Worm (Caenorhabditis elegans) whole organism, L2 larva: ENCODE measurements around the gene acs-10.
"Not testable (repeated sequence)": the region's sequence is repeated elsewhere in the genome, so short reads cannot be mapped to it uniquely, and the experiment has no call there.

Experiments used
- C34F6.9 ChIP-seq: fragments of 150-350 bp; optimal IDR thresholded peaks from 2 replicates; lab custom pipeline; 2014; ENCODE audit warnings: missing biosample characterization, missing genetic modification characterization
- F13H6.1 ChIP-seq: sonication (generic microtip); optimal IDR thresholded peaks from 2 replicates; lab custom pipeline; 2016; ENCODE audit warnings: missing genetic modification characterization, missing compliant biosample characterization
- R02D3.7 ChIP-seq: fragments of 150-350 bp; optimal IDR thresholded peaks from 2 replicates; lab custom pipeline; 2014; ENCODE audit warnings: missing biosample characterization, missing genetic modification characterization
- Y55F3AM.14 ChIP-seq: fragments of 200-800 bp; sonication (Bioruptor generic); optimal IDR thresholded peaks from 2 replicates; lab custom pipeline; 2018; ENCODE audit warnings: mild to moderate bottlenecking, missing genetic modification characterization, missing compliant biosample characterization
- ZK546.5 ChIP-seq: sonication (generic microtip); optimal IDR thresholded peaks from 2 replicates; lab custom pipeline; 2017; ENCODE audit warnings: missing biosample characterization, missing genetic modification characterization
- alr-1 ChIP-seq: fragments of 150-350 bp; optimal IDR thresholded peaks from 2 replicates; lab custom pipeline; 2014; ENCODE audit warnings: missing biosample characterization, missing genetic modification characterization
- aly-2 ChIP-seq: fragments of 150-350 bp; optimal IDR thresholded peaks from 2 replicates; lab custom pipeline; 2014; ENCODE audit warnings: missing biosample characterization, missing genetic modification characterization
- ama-1 ChIP-seq: fragments of 150-350 bp; optimal IDR thresholded peaks from 2 replicates; lab custom pipeline; 2018; ENCODE audit warnings: inconsistent platforms
- blmp-1 ChIP-seq: sonication (generic microtip); optimal IDR thresholded peaks from 2 replicates; lab custom pipeline; 2017; ENCODE audit warnings: missing genetic modification characterization, mild to moderate bottlenecking, missing compliant biosample characterization, antibody characterized with exemption, moderate library complexity; ENCODE audit not compliant: insufficient read depth
- ceh-16 ChIP-seq: fragments of 150-350 bp; optimal IDR thresholded peaks from 2 replicates; lab custom pipeline; 2014; ENCODE audit warnings: missing biosample characterization, missing genetic modification characterization
- ceh-82 ChIP-seq: fragments of 150-350 bp; optimal IDR thresholded peaks from 2 replicates; lab custom pipeline; 2014; ENCODE audit warnings: missing biosample characterization, missing genetic modification characterization
- crh-2 ChIP-seq: sonication (generic microtip); optimal IDR thresholded peaks from 2 replicates; lab custom pipeline; 2017; ENCODE audit warnings: missing biosample characterization, missing genetic modification characterization
- dmd-4 ChIP-seq: sonication (generic microtip); optimal IDR thresholded peaks from 2 replicates; lab custom pipeline; 2017; ENCODE audit warnings: missing biosample characterization, missing genetic modification characterization
- egl-27 ChIP-seq: sonication (generic microtip); optimal IDR thresholded peaks from 3 replicates; lab custom pipeline; 2017; ENCODE audit warnings: missing biosample characterization, missing genetic modification reagents, missing genetic modification characterization
- elt-1 ChIP-seq: fragments of 150-350 bp; optimal IDR thresholded peaks from 2 replicates; lab custom pipeline; 2014; ENCODE audit warnings: missing biosample characterization, missing genetic modification characterization
- elt-3 ChIP-seq: sonication (generic microtip); optimal IDR thresholded peaks from 2 replicates; lab custom pipeline; 2017; ENCODE audit warnings: missing biosample characterization, missing genetic modification characterization
- fos-1 ChIP-seq: fragments of 150-350 bp; optimal IDR thresholded peaks from 2 replicates; lab custom pipeline; 2014; ENCODE audit warnings: missing biosample characterization, missing genetic modification characterization
- gmeb-1 ChIP-seq: fragments of 150-350 bp; optimal IDR thresholded peaks from 2 replicates; lab custom pipeline; 2014; ENCODE audit warnings: missing biosample characterization, missing genetic modification characterization
- lin-11 ChIP-seq: fragments of 150-350 bp; sonication (generic microtip); optimal IDR thresholded peaks from 2 replicates; lab custom pipeline; 2014; ENCODE audit warnings: missing biosample characterization, missing genetic modification characterization, inconsistent platforms, mixed read lengths
- lin-13 ChIP-seq: fragments of 150-350 bp; optimal IDR thresholded peaks from 2 replicates; lab custom pipeline; 2014; ENCODE audit warnings: missing biosample characterization, missing genetic modification reagents, missing genetic modification characterization
- lin-39 ChIP-seq: fragments of 150-350 bp; optimal IDR thresholded peaks from 2 replicates; lab custom pipeline; 2014; ENCODE audit warnings: missing biosample characterization, missing genetic modification reagents, missing genetic modification characterization
- lsy-2 ChIP-seq, 2 experiments: fragments of 150-350 bp in 1 of 2; sonication (generic microtip) in 1 of 2; optimal IDR thresholded peaks; 2 replicates each; lab custom pipeline; 2014 to 2017; ENCODE audit warnings: missing biosample characterization in 2 of 2, missing genetic modification characterization in 2 of 2
- mab-5 ChIP-seq: fragments of 150-350 bp; optimal IDR thresholded peaks from 2 replicates; lab custom pipeline; 2014; ENCODE audit warnings: missing biosample characterization, missing genetic modification characterization
- mbf-1 ChIP-seq: sonication (generic microtip); optimal IDR thresholded peaks from 2 replicates; lab custom pipeline; 2017; ENCODE audit warnings: missing biosample characterization, missing genetic modification characterization
- mdl-1 ChIP-seq, 2 experiments: fragments of 150-350 bp in 1 of 2; sonication (generic microtip) in 1 of 2; optimal IDR thresholded peaks; 2 replicates each; lab custom pipeline; 2017; ENCODE audit warnings: missing biosample characterization in 2 of 2, missing genetic modification characterization in 2 of 2
- nhr-10 ChIP-seq: sonication (generic microtip); optimal IDR thresholded peaks from 2 replicates; lab custom pipeline; 2017; ENCODE audit warnings: missing biosample characterization, missing genetic modification characterization
- nhr-11 ChIP-seq: fragments of 150-350 bp; optimal IDR thresholded peaks from 2 replicates; lab custom pipeline; 2014; ENCODE audit warnings: missing biosample characterization, missing genetic modification characterization
- nhr-12 ChIP-seq: fragments of 150-350 bp; optimal IDR thresholded peaks from 2 replicates; lab custom pipeline; 2014; ENCODE audit warnings: missing biosample characterization, missing genetic modification characterization
- nhr-129 ChIP-seq: fragments of 150-350 bp; optimal IDR thresholded peaks from 2 replicates; lab custom pipeline; 2014; ENCODE audit warnings: missing biosample characterization, missing genetic modification characterization
- nhr-21 ChIP-seq: fragments of 150-350 bp; optimal IDR thresholded peaks from 2 replicates; lab custom pipeline; 2014; ENCODE audit warnings: missing biosample characterization, missing genetic modification characterization
- nhr-23 ChIP-seq: fragments of 150-350 bp; optimal IDR thresholded peaks from 2 replicates; lab custom pipeline; 2014; ENCODE audit warnings: missing biosample characterization, missing genetic modification reagents, missing genetic modification characterization
- nhr-237 ChIP-seq: fragments of 150-350 bp; optimal IDR thresholded peaks from 2 replicates; lab custom pipeline; 2014; ENCODE audit warnings: missing biosample characterization, missing genetic modification characterization
- nhr-25 ChIP-seq: fragments of 150-350 bp; sonication (generic microtip); optimal IDR thresholded peaks from 3 replicates; lab custom pipeline; 2014; ENCODE audit warnings: missing biosample characterization, missing genetic modification characterization
- nhr-6 ChIP-seq: fragments of 150-350 bp; optimal IDR thresholded peaks from 2 replicates; lab custom pipeline; 2014; ENCODE audit warnings: missing biosample characterization, missing genetic modification characterization
- nhr-77 ChIP-seq: fragments of 150-350 bp; optimal IDR thresholded peaks from 2 replicates; lab custom pipeline; 2014; ENCODE audit warnings: missing biosample characterization, missing genetic modification characterization
- peb-1 ChIP-seq: fragments of 150-350 bp; optimal IDR thresholded peaks from 2 replicates; lab custom pipeline; 2014; ENCODE audit warnings: missing biosample characterization, missing genetic modification characterization
- sem-4 ChIP-seq: fragments of 150-350 bp; optimal IDR thresholded peaks from 2 replicates; lab custom pipeline; 2014; ENCODE audit warnings: missing biosample characterization, missing genetic modification reagents, missing genetic modification characterization
- skn-1 ChIP-seq: sonication (generic microtip); optimal IDR thresholded peaks from 2 replicates; lab custom pipeline; 2017; ENCODE audit warnings: missing biosample characterization, missing genetic modification characterization
- sma-3 ChIP-seq: sonication (generic microtip); optimal IDR thresholded peaks from 2 replicates; lab custom pipeline; 2016; ENCODE audit warnings: missing genetic modification reagents, missing genetic modification characterization, missing compliant biosample characterization
- sma-9 ChIP-seq, 2 experiments: fragments of 150-350 bp in 1 of 2; sonication (generic microtip) in 1 of 2; optimal IDR thresholded peaks; 2 replicates each; lab custom pipeline; 2014 to 2016; ENCODE audit warnings: missing genetic modification characterization in 2 of 2, mild to moderate bottlenecking in 1 of 2, missing biosample characterization in 1 of 2, missing compliant biosample characterization in 1 of 2, missing genetic modification reagents in 1 of 2, moderate library complexity in 1 of 2
- snpc-4 ChIP-seq: fragments of 150-350 bp; optimal IDR thresholded peaks from 2 replicates; lab custom pipeline; 2014; ENCODE audit warnings: missing biosample characterization, missing genetic modification characterization
- unc-39 ChIP-seq: fragments of 150-350 bp; optimal IDR thresholded peaks from 2 replicates; lab custom pipeline; 2014; ENCODE audit warnings: missing biosample characterization, missing genetic modification characterization
- unc-55 ChIP-seq: fragments of 150-350 bp; sonication (generic microtip); optimal IDR thresholded peaks from 3 replicates; lab custom pipeline; 2014; ENCODE audit warnings: missing biosample characterization, missing genetic modification reagents, missing genetic modification characterization
- unc-62 ChIP-seq: fragments of 150-350 bp; optimal IDR thresholded peaks from 2 replicates; lab custom pipeline; 2014; ENCODE audit warnings: missing biosample characterization, missing genetic modification reagents, missing genetic modification characterization
- zag-1 ChIP-seq: fragments of 150-350 bp; optimal IDR thresholded peaks from 2 replicates; lab custom pipeline; 2014; ENCODE audit warnings: missing biosample characterization, missing genetic modification characterization
- ztf-1 ChIP-seq: fragments of 200-800 bp; sonication (Bioruptor generic); conservative IDR thresholded peaks from 2 replicates; pipeline ENCODE4 v1.3.6; 2022; ENCODE audit warnings: missing genetic modification characterization, missing compliant biosample characterization
- ztf-11 ChIP-seq: sonication (generic microtip); optimal IDR thresholded peaks from 2 replicates; lab custom pipeline; 2017; ENCODE audit warnings: missing biosample characterization, missing genetic modification characterization
- ztf-4 ChIP-seq: fragments of 150-350 bp; optimal IDR thresholded peaks from 2 replicates; lab custom pipeline; 2014; ENCODE audit warnings: missing biosample characterization, missing genetic modification characterization

The acs-10 gene

DNA sequence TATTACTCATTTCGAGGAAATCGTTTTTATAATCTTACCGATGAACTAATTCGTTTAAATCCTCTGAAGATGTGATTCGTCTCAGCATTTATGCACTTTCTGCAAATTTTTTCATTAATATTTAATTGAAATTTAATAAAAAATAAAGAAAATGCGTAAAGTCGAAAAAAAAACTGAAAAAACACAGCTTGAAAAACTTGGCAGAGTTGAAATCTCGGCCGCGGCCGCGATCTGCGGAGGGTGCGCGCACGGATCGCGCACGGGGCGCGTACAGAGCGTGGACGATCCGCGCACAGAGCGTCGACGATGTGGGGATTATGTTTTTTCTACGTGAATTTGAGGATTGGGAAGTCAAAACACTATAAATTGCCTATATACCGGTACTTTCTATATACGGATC is 8.5 kb upstream of the acs-10 start, which contains the start of gene AH10.4:
Gene AH10.4, minus strand, starts transcription at position 101 of the 400 bp plus-strand sequence.
- TF ChIP-seq nhr-6; nhr-23; unc-55 (GFP tag; lab: Kevin White, UChicago): not testable (repeated sequence)
- TF ChIP-seq, all 48 proteins: peak for 0; not testable (repeated sequence) for 48

DNA sequence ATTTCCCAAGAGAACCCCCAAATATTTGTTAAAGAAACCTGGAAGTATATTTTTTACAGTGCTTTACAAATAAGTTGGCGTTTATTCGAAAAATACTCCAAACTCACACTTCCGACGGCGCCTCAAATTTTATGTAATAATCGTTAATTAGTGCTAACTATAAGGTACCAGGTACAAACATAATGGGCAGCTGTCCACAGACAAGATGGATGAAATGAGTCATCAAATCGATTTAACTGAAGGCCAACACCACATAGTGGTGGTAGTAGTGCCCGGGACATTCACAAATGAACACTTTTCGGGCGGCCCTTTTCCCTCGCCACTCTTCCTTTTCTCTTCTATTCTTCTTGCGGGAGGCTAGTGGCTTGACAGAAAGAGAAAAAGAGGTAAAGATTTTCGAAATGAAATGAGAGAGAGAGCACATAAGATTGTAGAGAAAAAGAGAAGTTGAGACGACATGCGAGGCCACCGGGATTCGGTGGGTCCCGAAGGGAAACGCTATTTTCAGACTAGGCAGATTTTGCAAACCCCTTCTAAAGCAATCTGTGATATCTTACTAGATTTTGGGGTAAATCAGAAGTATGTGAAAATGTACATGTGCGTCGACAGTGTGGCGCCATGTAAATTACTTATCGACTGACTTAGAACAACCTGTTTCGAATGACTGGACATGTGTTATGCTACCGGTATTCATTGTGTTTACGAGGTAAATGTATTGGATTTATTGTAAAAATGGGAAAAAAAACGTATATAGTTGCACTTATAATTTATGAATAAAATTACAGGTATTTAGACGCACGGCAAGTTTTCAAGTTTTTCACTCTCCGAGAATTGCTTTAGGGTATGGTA is 6.8 kb upstream of the acs-10 start:
- TF ChIP-seq lin-39 (tag; lab: Kevin White, UChicago), result no peak
- TF ChIP-seq R02D3.7 (tag; lab: Kevin White, UChicago), result no peak
- no peak for TF ChIP-seq lin-11 (tag; lab: Kevin White, UChicago)
- TF ChIP-seq dmd-4 (tag; lab: Kevin White, UChicago), result no peak
- TF ChIP-seq nhr-237 (tag; lab: Kevin White, UChicago), result no peak
- no peak for TF ChIP-seq nhr-21 (tag; lab: Kevin White, UChicago)
- no peak for TF ChIP-seq lin-13 (GFP tag; lab: Kevin White, UChicago)
- TF ChIP-seq crh-2, result no peak
- TF ChIP-seq nhr-23, result no peak
- no peak for TF ChIP-seq F13H6.1 (tag; lab: Kevin White, UChicago)
- TF ChIP-seq unc-62 (GFP tag; lab: Kevin White, UChicago), result no peak
- no peak for TF ChIP-seq skn-1 (tag; lab: Kevin White, UChicago)
- TF ChIP-seq nhr-11 (tag; lab: Kevin White, UChicago), result no peak
- TF ChIP-seq nhr-25 (tag; lab: Kevin White, UChicago), result peak; percentile 10
- peak; percentile 46 for TF ChIP-seq C34F6.9 (tag; lab: Kevin White, UChicago)
- TF ChIP-seq ztf-4 (tag; lab: Kevin White, UChicago), result no peak
- TF ChIP-seq ama-1 (lab: Kevin White, UChicago), result no peak
- no peak for TF ChIP-seq snpc-4 (tag; lab: Kevin White, UChicago)
- TF ChIP-seq mbf-1, result no peak
- no peak for TF ChIP-seq gmeb-1 (tag; lab: Kevin White, UChicago)
- TF ChIP-seq ceh-16 (tag; lab: Kevin White, UChicago), result no peak
- TF ChIP-seq nhr-6, result no peak
- TF ChIP-seq ceh-82 (tag; lab: Kevin White, UChicago), result no peak
- no peak for TF ChIP-seq nhr-77
- TF ChIP-seq sma-9 (GFP tag; optimal IDR thresholded peaks at IDR 0.05; lab: Kevin White, UChicago), result peak; percentile 11
- TF ChIP-seq sma-9 (tag; optimal IDR thresholded peaks at IDR 0.05; lab: Kevin White, UChicago), result no peak
- TF ChIP-seq sem-4 (tag; lab: Kevin White, UChicago), result no peak
- TF ChIP-seq nhr-129 (tag; lab: Kevin White, UChicago), result peak; percentile 53
- no peak for TF ChIP-seq ztf-1 (GFP tag; lab: Robert Waterston, UW)
- TF ChIP-seq ztf-11 (tag; lab: Kevin White, UChicago), result no peak
- TF ChIP-seq peb-1 (tag; lab: Kevin White, UChicago), result no peak
- TF ChIP-seq blmp-1, result peak; percentile 19
- no peak for TF ChIP-seq nhr-10 (tag; lab: Kevin White, UChicago)
- TF ChIP-seq Y55F3AM.14 (GFP tag; lab: Kevin White, UChicago), result no peak
- no peak for TF ChIP-seq mdl-1 (tag; optimal IDR thresholded peaks at IDR 0.05; lab: Kevin White, UChicago)
- no peak for TF ChIP-seq unc-39 (tag; lab: Kevin White, UChicago)
- TF ChIP-seq egl-27 (tag; lab: Kevin White, UChicago), result no peak
- TF ChIP-seq mab-5 (tag; lab: Kevin White, UChicago), result no peak
- peak; percentile 36 for TF ChIP-seq fos-1 (tag; lab: Kevin White, UChicago)
- peak in 1 of 2 experiments; percentile 16 for TF ChIP-seq lsy-2 (tag; optimal IDR thresholded peaks at IDR 0.05; lab: Kevin White, UChicago)
- no peak for TF ChIP-seq ZK546.5
- no peak for TF ChIP-seq elt-3 (tag; lab: Kevin White, UChicago)
- no peak for TF ChIP-seq unc-55 (GFP tag; lab: Kevin White, UChicago)
- TF ChIP-seq sma-3, result peak; percentile 34
- no peak for TF ChIP-seq nhr-12 (tag; lab: Kevin White, UChicago)
- TF ChIP-seq aly-2, result no peak
- no peak for TF ChIP-seq alr-1 (tag; lab: Kevin White, UChicago)
- TF ChIP-seq zag-1 (tag; lab: Kevin White, UChicago), result no peak
- TF ChIP-seq elt-1 (tag; lab: Kevin White, UChicago), result no peak
